Worm (Caenorhabditis elegans) whole organism, mixed stage, embryonic: ENCODE measurements around the gene F57A10.4.

Experiments
- ham-2 ChIP-seq: fragments of 200-800 bp; sonication (Bioruptor generic); optimal IDR thresholded peaks from 2 replicates; lab custom pipeline; 2018; ENCODE audit warnings: mild to moderate bottlenecking, missing genetic modification characterization, missing compliant biosample characterization
- nhr-12 ChIP-seq: fragments of 150-350 bp; optimal IDR thresholded peaks from 2 replicates; lab custom pipeline; 2014; ENCODE audit warnings: missing biosample characterization, missing genetic modification characterization
- nhr-237 ChIP-seq: fragments of 150-350 bp; optimal IDR thresholded peaks from 2 replicates; lab custom pipeline; 2014; ENCODE audit warnings: missing biosample characterization, missing genetic modification characterization

DNA sequence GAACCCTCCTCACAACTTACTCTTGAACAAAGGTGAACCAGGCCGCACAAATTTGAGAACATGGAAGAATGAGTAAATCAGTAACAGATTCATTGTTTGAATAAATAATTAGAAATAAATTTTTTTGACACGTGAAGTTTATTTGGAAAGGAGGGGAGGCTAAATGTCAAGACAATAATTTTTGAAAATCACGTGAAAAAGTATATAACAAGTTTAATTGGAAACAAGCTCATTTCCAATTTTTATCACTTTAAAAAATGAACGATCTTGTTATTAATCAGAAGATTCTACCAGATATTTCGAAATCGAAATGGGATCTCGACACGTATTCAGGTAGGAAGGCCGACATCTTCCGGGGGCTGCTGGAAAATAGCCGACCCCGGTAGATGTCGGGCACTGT is 42.6 kb upstream of the F57A10.4 start, which contains the start of the genes irld-57 and sfxn-1.3:
- TF ChIP-seq nhr-237 (tag; lab: Kevin White, UChicago) (no peak), nhr-12 (tag; lab: Kevin White, UChicago) (no peak), ham-2 (GFP tag; lab: Kevin White, UChicago) (no peak)
